Worm (Caenorhabditis elegans): ENCODE measurements around the gene gly-12.
A peak's percentile ranks its signal among the peaks of the same experiment; 100 is the strongest.

Gene gly-12

ce11 chrX:7502807-7503206, 17.1 kb downstream of the gly-12 start, which contains the start of gene F48E3.6:
Gene F48E3.6, minus strand, starts transcription at chrX:7502907.
- TF ChIP-seq nhr-25 (tag; optimal IDR thresholded peaks at IDR 0.05) (no peak), zag-1 (tag; optimal IDR thresholded peaks at IDR 0.05) (no peak), nhr-67 (tag; optimal IDR thresholded peaks at IDR 0.05) (no peak), mdl-1 (tag; optimal IDR thresholded peaks at IDR 0.05) (no peak), fkh-10 (GFP tag; optimal IDR thresholded peaks at IDR 0.05) (no peak), skn-1 (tag; optimal IDR thresholded peaks at IDR 0.05) (no peak), nhr-237 (tag; optimal IDR thresholded peaks at IDR 0.05) (no peak), nhr-77 (tag; optimal IDR thresholded peaks at IDR 0.05) (no peak), ZK546.5 (tag; optimal IDR thresholded peaks at IDR 0.05) (no peak), nhr-28 (tag; optimal IDR thresholded peaks at IDR 0.05) (no peak), unc-39 (tag; optimal IDR thresholded peaks at IDR 0.05) (no peak), ceh-16 (tag; optimal IDR thresholded peaks at IDR 0.05) (no peak)

DNA sequence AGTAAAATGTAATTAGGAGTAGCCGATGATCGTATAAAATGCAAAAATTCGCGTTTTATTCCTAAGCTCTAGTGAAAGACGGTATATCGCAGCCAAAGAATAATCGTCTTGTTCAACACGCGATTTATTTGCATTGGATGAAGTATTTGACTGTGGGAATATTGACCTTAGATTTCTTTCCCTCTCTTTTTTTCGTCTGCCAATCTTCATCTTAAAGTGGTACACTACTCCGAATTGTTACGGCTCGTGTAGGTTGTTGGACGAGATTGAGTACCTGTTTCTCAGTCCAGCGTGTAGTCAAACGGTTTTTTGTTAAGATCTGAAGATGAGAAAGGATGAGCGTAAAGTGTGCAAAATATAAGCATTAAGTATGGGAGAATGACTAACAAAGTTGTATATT, 20.9 kb downstream of the gly-12 start, which contains the start of gene lgc-11:
Gene lgc-11 (minus strand): TSS at position 101 of the 400 bp plus-strand sequence.
- TF ChIP-seq nhr-77 (tag; optimal IDR thresholded peaks at IDR 0.05) (no peak), ztf-11 (tag; optimal IDR thresholded peaks at IDR 0.05) (no peak), ceh-16 (tag; optimal IDR thresholded peaks at IDR 0.05) (no peak)

ce11 chrX:7507141-7507540, 21.5 kb downstream of the gly-12 start:
- no peak for TF ChIP-seq nhr-76 (tag; optimal IDR thresholded peaks at IDR 0.05)
- no peak for TF ChIP-seq skn-1 (tag; optimal IDR thresholded peaks at IDR 0.05)
- no peak for TF ChIP-seq pqm-1 (tag; optimal IDR thresholded peaks at IDR 0.05)
- TF ChIP-seq aly-2 (tag; optimal IDR thresholded peaks at IDR 0.05): no peak
- no peak for TF ChIP-seq zag-1 (tag; optimal IDR thresholded peaks at IDR 0.05)
- TF ChIP-seq fkh-10 (GFP tag; optimal IDR thresholded peaks at IDR 0.05): no peak
- TF ChIP-seq ceh-16 (tag; optimal IDR thresholded peaks at IDR 0.05): no peak
- TF ChIP-seq pha-4 (tag; optimal IDR thresholded peaks at IDR 0.05): no peak
- no peak for TF ChIP-seq nhr-77 (tag; optimal IDR thresholded peaks at IDR 0.05)
- TF ChIP-seq nhr-28 (tag; optimal IDR thresholded peaks at IDR 0.05): no peak
- TF ChIP-seq ztf-4 (tag; optimal IDR thresholded peaks at IDR 0.05): no peak
- no peak for TF ChIP-seq nfya-1 (tag; optimal IDR thresholded peaks at IDR 0.05; ENCODE audit: insufficient read depth)
- TF ChIP-seq elt-1 (tag; optimal IDR thresholded peaks at IDR 0.05): no peak
- TF ChIP-seq lin-15B (tag; optimal IDR thresholded peaks at IDR 0.05): no peak
- TF ChIP-seq nhr-12 (tag; optimal IDR thresholded peaks at IDR 0.05): no peak
- TF ChIP-seq ztf-11 (tag; optimal IDR thresholded peaks at IDR 0.05): no peak
- no peak for TF ChIP-seq elt-2 (tag; optimal IDR thresholded peaks at IDR 0.05)
- no peak for TF ChIP-seq ceh-82 (tag; optimal IDR thresholded peaks at IDR 0.05)
- TF ChIP-seq elt-3 (tag; optimal IDR thresholded peaks at IDR 0.05): no peak

DNA sequence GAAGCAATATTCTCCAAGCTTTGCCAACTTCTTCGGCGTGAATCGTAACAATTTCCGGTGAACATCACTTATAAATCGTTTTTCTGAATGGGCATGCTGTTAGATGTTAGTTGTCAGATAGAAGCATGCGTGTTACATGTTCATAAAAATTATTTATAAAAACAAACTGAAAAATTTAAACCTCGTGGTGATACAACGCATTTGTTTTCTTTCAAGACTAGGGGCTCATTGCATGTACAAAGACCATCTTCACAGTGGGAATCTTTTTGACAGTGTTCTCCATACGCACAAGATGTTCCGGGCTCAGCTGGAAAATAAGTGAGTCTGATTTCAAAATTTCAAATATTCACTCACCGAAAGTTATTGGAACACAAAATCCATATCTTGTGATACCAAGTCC, 27.1 kb downstream of the gly-12 start:
- TF ChIP-seq nhr-43 (tag; optimal IDR thresholded peaks at IDR 0.05; ENCODE audit: poor library complexity, severe bottlenecking): no peak
- TF ChIP-seq nhr-12 (tag; optimal IDR thresholded peaks at IDR 0.05): no peak
- TF ChIP-seq nhr-11 (tag; optimal IDR thresholded peaks at IDR 0.05): no peak
- TF ChIP-seq nhr-77 (tag; optimal IDR thresholded peaks at IDR 0.05): no peak
- no peak for TF ChIP-seq nhr-76 (tag; optimal IDR thresholded peaks at IDR 0.05)
- no peak for TF ChIP-seq egl-5 (tag; optimal IDR thresholded peaks at IDR 0.05)

ce11 chrX:7519569-7519968, 33.9 kb downstream of the gly-12 start, which contains the start of gene chts-1:
Gene chts-1, minus strand, starts transcription at chrX:7519669.
- TF ChIP-seq fkh-10 (GFP tag; optimal IDR thresholded peaks at IDR 0.05) (no peak), aly-2 (tag; optimal IDR thresholded peaks at IDR 0.05) (no peak), nhr-12 (tag; optimal IDR thresholded peaks at IDR 0.05) (no peak), unc-39 (tag; optimal IDR thresholded peaks at IDR 0.05) (no peak), nfya-1 (tag; optimal IDR thresholded peaks at IDR 0.05; ENCODE audit: insufficient read depth) (no peak), sea-2 (GFP tag; optimal IDR thresholded peaks at IDR 0.05) (no peak), unc-62 (GFP tag; optimal IDR thresholded peaks at IDR 0.05) (no peak)

- TF ChIP-seq lin-39 (tag; optimal IDR thresholded peaks at IDR 0.05): peak; percentile 14
- TF ChIP-seq eor-1 (tag; optimal IDR thresholded peaks at IDR 0.05): no peak
- peak; percentile 93 for TF ChIP-seq egl-5 (tag; optimal IDR thresholded peaks at IDR 0.05)
Measured at ce11 chrX:7522595-7522994, 36.9 kb downstream of the gly-12 start.

Measured in whole organism, L3 larva.